Worm (Caenorhabditis elegans) whole organism, mixed stage, embryonic: ENCODE results near the gene Y19D10B.6.

Source experiments
- M03D4.4 ChIP-seq: sonication (generic microtip); optimal IDR thresholded peaks from 2 replicates; lab custom pipeline; 2017; ENCODE audit warnings: mild to moderate bottlenecking, missing genetic modification characterization, missing compliant biosample characterization
- bed-3 ChIP-seq: fragments of 200-800 bp; sonication (Bioruptor generic); optimal IDR thresholded peaks from 3 replicates; lab custom pipeline; 2018; ENCODE audit warnings: mild to moderate bottlenecking, missing genetic modification characterization, moderate library complexity, missing compliant biosample characterization
- blmp-1 ChIP-seq: fragments of 150-350 bp; optimal IDR thresholded peaks from 2 replicates; lab custom pipeline; 2014; ENCODE audit warnings: missing biosample characterization, missing genetic modification characterization
- ceh-39 ChIP-seq: fragments of 150-350 bp; optimal IDR thresholded peaks from 2 replicates; lab custom pipeline; 2014; ENCODE audit warnings: missing biosample characterization, missing genetic modification characterization
- ceh-43 ChIP-seq: fragments of 200-800 bp; sonication (Bioruptor generic); optimal IDR thresholded peaks from 2 replicates; lab custom pipeline; 2018; ENCODE audit warnings: mild to moderate bottlenecking, missing genetic modification characterization, moderate library complexity, missing compliant biosample characterization
- ceh-83 ChIP-seq: fragments of 200-800 bp; sonication (Bioruptor generic); optimal IDR thresholded peaks from 2 replicates; lab custom pipeline; 2018; ENCODE audit warnings: mild to moderate bottlenecking, missing genetic modification characterization, missing compliant biosample characterization
- cnd-1 ChIP-seq: fragments of 200-800 bp; sonication (Bioruptor generic); optimal IDR thresholded peaks from 2 replicates; lab custom pipeline; 2018; ENCODE audit warnings: mild to moderate bottlenecking, missing genetic modification characterization, missing compliant biosample characterization
- elt-1 ChIP-seq: sonication (generic microtip); optimal IDR thresholded peaks from 2 replicates; lab custom pipeline; 2017; ENCODE audit warnings: missing genetic modification characterization, mild to moderate bottlenecking, missing compliant biosample characterization, antibody characterized with exemption, moderate library complexity, borderline replicate concordance; ENCODE audit not compliant: insufficient read depth
- elt-3 ChIP-seq: fragments of 150-350 bp; optimal IDR thresholded peaks from 2 replicates; lab custom pipeline; 2014; ENCODE audit warnings: missing biosample characterization, missing genetic modification characterization
- flh-1 ChIP-seq: fragments of 200-800 bp; sonication (Bioruptor generic); optimal IDR thresholded peaks from 2 replicates; lab custom pipeline; 2018; ENCODE audit warnings: mild to moderate bottlenecking, missing genetic modification characterization, moderate library complexity, missing compliant biosample characterization
- ham-2 ChIP-seq: fragments of 200-800 bp; sonication (Bioruptor generic); optimal IDR thresholded peaks from 2 replicates; lab custom pipeline; 2018; ENCODE audit warnings: mild to moderate bottlenecking, missing genetic modification characterization, missing compliant biosample characterization
- hlh-1 ChIP-seq: fragments of 150-350 bp; optimal IDR thresholded peaks from 2 replicates; lab custom pipeline; 2014; ENCODE audit warnings: missing biosample characterization, missing genetic modification reagents, missing genetic modification characterization
- lin-13 ChIP-seq: fragments of 150-350 bp; optimal IDR thresholded peaks from 2 replicates; lab custom pipeline; 2014; ENCODE audit warnings: missing biosample characterization, missing genetic modification characterization
- lin-32 ChIP-seq: fragments of 200-800 bp; sonication (Bioruptor generic); optimal IDR thresholded peaks from 2 replicates; lab custom pipeline; 2018; ENCODE audit warnings: mild to moderate bottlenecking, missing genetic modification characterization, missing compliant biosample characterization
- lsy-2 ChIP-seq: fragments of 150-350 bp; optimal IDR thresholded peaks from 2 replicates; lab custom pipeline; 2014; ENCODE audit warnings: missing biosample characterization, missing genetic modification characterization
- mab-5 ChIP-seq: fragments of 150-350 bp; optimal IDR thresholded peaks from 2 replicates; lab custom pipeline; 2014; ENCODE audit warnings: missing biosample characterization, missing genetic modification characterization
- mep-1 ChIP-seq: fragments of 150-350 bp; optimal IDR thresholded peaks from 2 replicates; lab custom pipeline; 2017; ENCODE audit warnings: missing biosample characterization, missing genetic modification reagents, missing genetic modification characterization, inconsistent platforms
- mls-2 ChIP-seq: sonication (generic microtip); optimal IDR thresholded peaks from 2 replicates; lab custom pipeline; 2016; ENCODE audit warnings: mild to moderate bottlenecking, missing genetic modification characterization, moderate library complexity, missing compliant biosample characterization
- nhr-12 ChIP-seq: fragments of 150-350 bp; optimal IDR thresholded peaks from 2 replicates; lab custom pipeline; 2014; ENCODE audit warnings: missing biosample characterization, missing genetic modification characterization
- nhr-2 ChIP-seq: fragments of 150-350 bp; optimal IDR thresholded peaks from 2 replicates; lab custom pipeline; 2014; ENCODE audit warnings: missing biosample characterization, missing genetic modification characterization
- nhr-237 ChIP-seq: fragments of 150-350 bp; optimal IDR thresholded peaks from 2 replicates; lab custom pipeline; 2014; ENCODE audit warnings: missing biosample characterization, missing genetic modification characterization
- nhr-28 ChIP-seq: fragments of 150-350 bp; optimal IDR thresholded peaks from 2 replicates; lab custom pipeline; 2014; ENCODE audit warnings: missing biosample characterization, missing genetic modification characterization
- nhr-76 ChIP-seq: sonication (generic microtip); optimal IDR thresholded peaks from 2 replicates; lab custom pipeline; 2017; ENCODE audit warnings: missing biosample characterization, missing genetic modification characterization
- pha-4 ChIP-seq: fragments of 150-350 bp; optimal IDR thresholded peaks from 2 replicates; lab custom pipeline; 2018; ENCODE audit warnings: missing biosample characterization, missing genetic modification reagents, missing genetic modification characterization
- sem-2 ChIP-seq: fragments of 200-800 bp; sonication (Bioruptor generic); optimal IDR thresholded peaks from 2 replicates; lab custom pipeline; 2018; ENCODE audit warnings: mild to moderate bottlenecking, missing genetic modification characterization, missing compliant biosample characterization
- snpc-4 ChIP-seq: fragments of 150-350 bp; optimal IDR thresholded peaks from 2 replicates; lab custom pipeline; 2014; ENCODE audit warnings: missing biosample characterization, missing genetic modification characterization
- sptf-1 ChIP-seq: sonication (generic microtip); optimal IDR thresholded peaks from 2 replicates; lab custom pipeline; 2017; ENCODE audit warnings: mild to moderate bottlenecking, missing genetic modification characterization, moderate library complexity, missing compliant biosample characterization
- tbx-8 ChIP-seq: fragments of 200-800 bp; sonication (Bioruptor generic); optimal IDR thresholded peaks from 2 replicates; lab custom pipeline; 2018; ENCODE audit warnings: mild to moderate bottlenecking, missing genetic modification characterization, moderate library complexity, missing compliant biosample characterization
- unc-120 ChIP-seq: sonication (generic microtip); optimal IDR thresholded peaks from 2 replicates; lab custom pipeline; 2017; ENCODE audit warnings: missing genetic modification characterization, missing compliant biosample characterization; ENCODE audit not compliant: poor library complexity, severe bottlenecking
- unc-39 ChIP-seq: fragments of 150-350 bp; optimal IDR thresholded peaks from 2 replicates; lab custom pipeline; 2014; ENCODE audit warnings: missing biosample characterization, missing genetic modification characterization
- zip-8 ChIP-seq: fragments of 150-350 bp; optimal IDR thresholded peaks from 2 replicates; lab custom pipeline; 2014; ENCODE audit warnings: missing biosample characterization, missing genetic modification characterization
- ztf-11 ChIP-seq: fragments of 150-350 bp; optimal IDR thresholded peaks from 2 replicates; lab custom pipeline; 2014; ENCODE audit warnings: missing biosample characterization, missing genetic modification characterization

Y19D10B.6 gene

ce11 chrV:2306383-2306782 lies 14.5 kb downstream of the Y19D10B.6 start:
- TF ChIP-seq nhr-237 (tag; lab: Kevin White, UChicago), result no peak
- no peak for TF ChIP-seq ceh-43 (GFP tag; lab: Kevin White, UChicago)
- no peak for TF ChIP-seq nhr-12 (tag; lab: Kevin White, UChicago)
- TF ChIP-seq cnd-1 (tag; lab: Kevin White, UChicago), result no peak
- no peak for TF ChIP-seq snpc-4 (tag; lab: Kevin White, UChicago)
- TF ChIP-seq blmp-1, result no peak
- no peak for TF ChIP-seq ham-2 (GFP tag; lab: Kevin White, UChicago)
- TF ChIP-seq ceh-39, result no peak

- TF ChIP-seq nhr-237 (tag; lab: Kevin White, UChicago), result no peak
- no peak for TF ChIP-seq lsy-2 (tag; lab: Kevin White, UChicago)
- TF ChIP-seq mab-5, result no peak
- TF ChIP-seq hlh-1, result no peak
- TF ChIP-seq M03D4.4 (tag; lab: Kevin White, UChicago), result no peak
- TF ChIP-seq nhr-12 (tag; lab: Kevin White, UChicago), result no peak
- no peak for TF ChIP-seq unc-39 (tag; lab: Kevin White, UChicago)
These were observed 17.1 kb downstream of the Y19D10B.6 start, which contains the start of gene irld-15 for ce11 chrV:2303775-2304174. TSS of gene irld-15 (minus strand) at chrV:2303875.

- TF ChIP-seq zip-8 (tag; lab: Kevin White, UChicago) (no peak), elt-3 (tag; lab: Kevin White, UChicago) (no peak), unc-120 (no peak), mls-2 (no peak), bed-3 (GFP tag; lab: Kevin White, UChicago) (no peak), nhr-28 (tag; lab: Kevin White, UChicago) (no peak), lin-13 (tag; lab: Kevin White, UChicago) (no peak), pha-4 (no peak), mab-5 (no peak), tbx-8 (GFP tag; lab: Kevin White, UChicago) (no peak), ceh-43 (GFP tag; lab: Kevin White, UChicago) (no peak)
- TF ChIP-seq, all 35 proteins: peak for 0
These were observed 20.0 kb downstream of the Y19D10B.6 start, which contains the start of gene Y19D10B.8 for ce11 chrV:2300905-2301304. TSS of gene Y19D10B.8 (minus strand) at chrV:2301005.

ce11 chrV:2294577-2294976 lies 26.3 kb downstream of the Y19D10B.6 start, which contains the start of gene nhr-226:
TSS of gene nhr-226 (plus strand) at chrV:2294877.
- TF ChIP-seq sptf-1 (tag; lab: Kevin White, UChicago), result no peak
- no peak for TF ChIP-seq elt-1 (tag; lab: Kevin White, UChicago)
- TF ChIP-seq unc-39 (tag; lab: Kevin White, UChicago), result no peak
- no peak for TF ChIP-seq cnd-1 (tag; lab: Kevin White, UChicago)
- no peak for TF ChIP-seq nhr-76 (tag; lab: Kevin White, UChicago)
- TF ChIP-seq ztf-11 (tag; lab: Kevin White, UChicago), result no peak
- no peak for TF ChIP-seq lin-13 (tag; lab: Kevin White, UChicago)
- TF ChIP-seq snpc-4 (tag; lab: Kevin White, UChicago), result no peak
- TF ChIP-seq ham-2 (GFP tag; lab: Kevin White, UChicago), result no peak
- TF ChIP-seq unc-120, result no peak
- no peak for TF ChIP-seq nhr-237 (tag; lab: Kevin White, UChicago)
- no peak for TF ChIP-seq zip-8 (tag; lab: Kevin White, UChicago)
- TF ChIP-seq mab-5, result no peak
- TF ChIP-seq bed-3 (GFP tag; lab: Kevin White, UChicago), result no peak
- TF ChIP-seq nhr-2 (tag; lab: Kevin White, UChicago), result no peak
- no peak for TF ChIP-seq ceh-39
- TF ChIP-seq lsy-2 (tag; lab: Kevin White, UChicago), result no peak
- no peak for TF ChIP-seq blmp-1
- TF ChIP-seq pha-4, result no peak
- TF ChIP-seq hlh-1, result no peak
- TF ChIP-seq, all 35 proteins: peak for 0

- TF ChIP-seq unc-120, result no peak
- TF ChIP-seq ztf-11 (tag; lab: Kevin White, UChicago), result no peak
- TF ChIP-seq ceh-83, result no peak
- TF ChIP-seq flh-1, result no peak
- TF ChIP-seq tbx-8 (GFP tag; lab: Kevin White, UChicago), result no peak
- TF ChIP-seq mab-5, result no peak
- no peak for TF ChIP-seq hlh-1
- TF ChIP-seq nhr-76 (tag; lab: Kevin White, UChicago), result no peak
- no peak for TF ChIP-seq nhr-237 (tag; lab: Kevin White, UChicago)
- no peak for TF ChIP-seq ceh-43 (GFP tag; lab: Kevin White, UChicago)
- no peak for TF ChIP-seq sem-2
- no peak for TF ChIP-seq zip-8 (tag; lab: Kevin White, UChicago)
- no peak for TF ChIP-seq lsy-2 (tag; lab: Kevin White, UChicago)
- no peak for TF ChIP-seq nhr-28 (tag; lab: Kevin White, UChicago)
- no peak for TF ChIP-seq blmp-1
- no peak for TF ChIP-seq lin-13 (tag; lab: Kevin White, UChicago)
- no peak for TF ChIP-seq lin-32 (GFP tag; lab: Kevin White, UChicago)
- no peak for TF ChIP-seq mep-1 (tag; lab: Kevin White, UChicago)
- no peak for TF ChIP-seq ceh-39
- no peak for TF ChIP-seq M03D4.4 (tag; lab: Kevin White, UChicago)
- TF ChIP-seq, all 35 proteins: peak for 0
These were observed 28.7 kb downstream of the Y19D10B.6 start, which contains the start of gene nhr-115 for ce11 chrV:2292240-2292639. TSS of gene nhr-115 (plus strand) at chrV:2292540.
